Worm (Caenorhabditis elegans): ENCODE data around the gene scl-27.

DNA sequence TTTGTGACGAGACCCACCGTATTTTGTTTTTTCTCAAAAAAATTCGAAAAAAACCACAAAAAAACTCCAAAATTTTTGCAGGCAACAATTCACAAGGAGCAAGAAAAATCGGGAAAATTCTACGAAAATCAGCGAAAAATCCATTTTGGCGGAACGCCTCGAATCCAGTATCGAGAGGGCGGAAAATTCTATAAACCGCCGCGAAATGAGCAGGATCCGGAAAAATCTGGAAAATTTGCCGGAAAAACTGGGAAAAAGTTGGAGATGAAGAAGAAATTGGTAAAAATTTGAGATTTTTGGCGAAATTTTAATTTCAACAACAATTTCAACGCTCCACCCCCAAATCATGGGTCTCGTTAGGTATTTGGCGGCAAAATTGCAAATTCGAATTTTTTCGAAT lies 39.8 kb upstream of the scl-27 start:
- TF ChIP-seq flt-1 (GFP tag; IDR thresholded peaks at IDR 0.05), result no peak
- TF ChIP-seq ztf-29 (GFP tag; IDR thresholded peaks at IDR 0.05), result no peak
- TF ChIP-seq med-1 (GFP tag; optimal IDR thresholded peaks at IDR 0.05; ENCODE audit: insufficient read depth), result no peak
